Fruit fly (Drosophila melanogaster) Kc167 (cell line): Measurements from ENCODE around the gene CG13001.

Experiments
- Myc ChIP-seq: fragments of >200 bp; optimal IDR thresholded peaks from 2 replicates; lab custom pipeline; 2017; ENCODE audit warnings: missing external identifiers
- insv ChIP-seq: fragments of >200 bp; optimal IDR thresholded peaks from 3 replicates; lab custom pipeline; 2018; ENCODE audit warnings: missing external identifiers
- ttk ChIP-seq: sonication (Bioruptor generic); optimal IDR thresholded peaks from 2 replicates; lab custom pipeline; 2017; ENCODE audit warnings: missing external identifiers

DNA sequence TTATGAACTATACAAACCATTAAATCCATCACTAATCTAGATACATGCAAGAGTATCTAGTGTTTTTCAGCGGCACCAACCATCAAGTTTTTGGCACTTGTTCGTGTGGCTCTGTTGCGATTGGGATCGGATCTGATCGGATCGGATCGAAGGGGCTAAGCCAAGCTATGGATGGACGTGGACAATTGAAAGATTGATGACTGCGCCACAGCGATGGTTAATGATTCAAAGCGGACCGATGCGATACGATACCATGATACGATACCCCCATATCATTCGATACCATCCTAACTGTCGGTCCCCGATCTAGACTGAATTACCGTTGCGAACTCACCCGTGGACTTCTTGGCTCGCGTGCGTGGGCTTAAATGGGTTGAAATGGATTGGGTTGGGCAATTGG lies 35.0 kb downstream of the CG13001 start:
- TF ChIP-seq Myc (lab: Kevin White, UChicago): no peak
- no peak for TF ChIP-seq ttk (lab: Kevin White, UChicago)
- no peak for TF ChIP-seq insv (lab: Kevin White, UChicago)
